Worm (Caenorhabditis elegans) whole organism, mixed stage, embryonic: ENCODE results near the gene hrg-3.
A peak's percentile ranks its signal among the peaks of the same experiment; 100 is the strongest.

Experiments used
- M03D4.4 ChIP-seq: sonication (generic microtip); optimal IDR thresholded peaks from 2 replicates; lab custom pipeline; 2017; ENCODE audit warnings: mild to moderate bottlenecking, missing genetic modification characterization, missing compliant biosample characterization
- bed-3 ChIP-seq: fragments of 200-800 bp; sonication (Bioruptor generic); optimal IDR thresholded peaks from 3 replicates; lab custom pipeline; 2018; ENCODE audit warnings: mild to moderate bottlenecking, missing genetic modification characterization, moderate library complexity, missing compliant biosample characterization
- ceh-43 ChIP-seq: fragments of 200-800 bp; sonication (Bioruptor generic); optimal IDR thresholded peaks from 2 replicates; lab custom pipeline; 2018; ENCODE audit warnings: mild to moderate bottlenecking, missing genetic modification characterization, moderate library complexity, missing compliant biosample characterization
- ceh-83 ChIP-seq: fragments of 200-800 bp; sonication (Bioruptor generic); optimal IDR thresholded peaks from 2 replicates; lab custom pipeline; 2018; ENCODE audit warnings: mild to moderate bottlenecking, missing genetic modification characterization, missing compliant biosample characterization
- ces-1 ChIP-seq: fragments of 150-350 bp; optimal IDR thresholded peaks from 2 replicates; lab custom pipeline; 2014; ENCODE audit warnings: missing biosample characterization, missing genetic modification reagents, missing genetic modification characterization
- cnd-1 ChIP-seq: fragments of 200-800 bp; sonication (Bioruptor generic); optimal IDR thresholded peaks from 2 replicates; lab custom pipeline; 2018; ENCODE audit warnings: mild to moderate bottlenecking, missing genetic modification characterization, missing compliant biosample characterization
- drap-1 ChIP-seq: fragments of 200-800 bp; sonication (Bioruptor generic); optimal IDR thresholded peaks from 3 replicates; lab custom pipeline; 2018; ENCODE audit warnings: mild to moderate bottlenecking, missing genetic modification characterization, missing compliant biosample characterization
- elt-1 ChIP-seq: sonication (generic microtip); optimal IDR thresholded peaks from 2 replicates; lab custom pipeline; 2017; ENCODE audit warnings: missing genetic modification characterization, mild to moderate bottlenecking, missing compliant biosample characterization, antibody characterized with exemption, moderate library complexity, borderline replicate concordance; ENCODE audit not compliant: insufficient read depth
- elt-3 ChIP-seq: fragments of 150-350 bp; optimal IDR thresholded peaks from 2 replicates; lab custom pipeline; 2014; ENCODE audit warnings: missing biosample characterization, missing genetic modification characterization
- flh-1 ChIP-seq: fragments of 200-800 bp; sonication (Bioruptor generic); optimal IDR thresholded peaks from 2 replicates; lab custom pipeline; 2018; ENCODE audit warnings: mild to moderate bottlenecking, missing genetic modification characterization, moderate library complexity, missing compliant biosample characterization
- ham-2 ChIP-seq: fragments of 200-800 bp; sonication (Bioruptor generic); optimal IDR thresholded peaks from 2 replicates; lab custom pipeline; 2018; ENCODE audit warnings: mild to moderate bottlenecking, missing genetic modification characterization, missing compliant biosample characterization
- hlh-1 ChIP-seq: fragments of 150-350 bp; optimal IDR thresholded peaks from 2 replicates; lab custom pipeline; 2014; ENCODE audit warnings: missing biosample characterization, missing genetic modification reagents, missing genetic modification characterization
- lin-13 ChIP-seq: fragments of 150-350 bp; optimal IDR thresholded peaks from 2 replicates; lab custom pipeline; 2014; ENCODE audit warnings: missing biosample characterization, missing genetic modification characterization
- lin-32 ChIP-seq: fragments of 200-800 bp; sonication (Bioruptor generic); optimal IDR thresholded peaks from 2 replicates; lab custom pipeline; 2018; ENCODE audit warnings: mild to moderate bottlenecking, missing genetic modification characterization, missing compliant biosample characterization
- lsy-2 ChIP-seq: fragments of 150-350 bp; optimal IDR thresholded peaks from 2 replicates; lab custom pipeline; 2014; ENCODE audit warnings: missing biosample characterization, missing genetic modification characterization
- mab-5 ChIP-seq: fragments of 150-350 bp; optimal IDR thresholded peaks from 2 replicates; lab custom pipeline; 2014; ENCODE audit warnings: missing biosample characterization, missing genetic modification characterization
- mep-1 ChIP-seq: fragments of 150-350 bp; optimal IDR thresholded peaks from 2 replicates; lab custom pipeline; 2017; ENCODE audit warnings: missing biosample characterization, missing genetic modification reagents, missing genetic modification characterization, inconsistent platforms
- nhr-12 ChIP-seq: fragments of 150-350 bp; optimal IDR thresholded peaks from 2 replicates; lab custom pipeline; 2014; ENCODE audit warnings: missing biosample characterization, missing genetic modification characterization
- nhr-237 ChIP-seq: fragments of 150-350 bp; optimal IDR thresholded peaks from 2 replicates; lab custom pipeline; 2014; ENCODE audit warnings: missing biosample characterization, missing genetic modification characterization
- nhr-76 ChIP-seq: sonication (generic microtip); optimal IDR thresholded peaks from 2 replicates; lab custom pipeline; 2017; ENCODE audit warnings: missing biosample characterization, missing genetic modification characterization
- sem-2 ChIP-seq: fragments of 200-800 bp; sonication (Bioruptor generic); optimal IDR thresholded peaks from 2 replicates; lab custom pipeline; 2018; ENCODE audit warnings: mild to moderate bottlenecking, missing genetic modification characterization, missing compliant biosample characterization
- snpc-4 ChIP-seq: fragments of 150-350 bp; optimal IDR thresholded peaks from 2 replicates; lab custom pipeline; 2014; ENCODE audit warnings: missing biosample characterization, missing genetic modification characterization
- sptf-1 ChIP-seq: sonication (generic microtip); optimal IDR thresholded peaks from 2 replicates; lab custom pipeline; 2017; ENCODE audit warnings: mild to moderate bottlenecking, missing genetic modification characterization, moderate library complexity, missing compliant biosample characterization
- tbx-8 ChIP-seq: fragments of 200-800 bp; sonication (Bioruptor generic); optimal IDR thresholded peaks from 2 replicates; lab custom pipeline; 2018; ENCODE audit warnings: mild to moderate bottlenecking, missing genetic modification characterization, moderate library complexity, missing compliant biosample characterization
- unc-120 ChIP-seq: sonication (generic microtip); optimal IDR thresholded peaks from 2 replicates; lab custom pipeline; 2017; ENCODE audit warnings: missing genetic modification characterization, missing compliant biosample characterization; ENCODE audit not compliant: poor library complexity, severe bottlenecking
- unc-39 ChIP-seq: fragments of 150-350 bp; optimal IDR thresholded peaks from 2 replicates; lab custom pipeline; 2014; ENCODE audit warnings: missing biosample characterization, missing genetic modification characterization
- unc-62 ChIP-seq: fragments of 150-350 bp; optimal IDR thresholded peaks from 2 replicates; lab custom pipeline; 2014; ENCODE audit warnings: missing biosample characterization, missing genetic modification reagents, missing genetic modification characterization
- zip-8 ChIP-seq: fragments of 150-350 bp; optimal IDR thresholded peaks from 2 replicates; lab custom pipeline; 2014; ENCODE audit warnings: missing biosample characterization, missing genetic modification characterization
- ztf-11 ChIP-seq: fragments of 150-350 bp; optimal IDR thresholded peaks from 2 replicates; lab custom pipeline; 2014; ENCODE audit warnings: missing biosample characterization, missing genetic modification characterization

The hrg-3 gene

DNA sequence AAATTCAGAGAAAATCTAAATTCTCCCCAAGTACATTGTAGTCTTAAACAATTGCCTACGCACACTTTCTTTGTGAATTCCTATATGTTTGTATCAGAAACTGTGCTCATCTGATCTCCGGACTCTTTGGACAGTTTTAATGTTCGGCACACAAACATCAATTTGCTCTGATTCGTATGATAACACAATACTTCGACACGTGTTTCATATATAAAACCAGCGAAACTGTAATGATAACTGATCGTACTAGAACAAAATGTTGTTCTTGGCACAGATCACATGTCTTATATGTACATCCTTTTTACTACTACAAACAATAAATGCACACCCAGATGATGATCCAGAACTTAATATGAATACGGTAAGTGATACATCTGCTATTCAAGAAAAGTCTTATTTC, 35.1 kb downstream of the hrg-3 start, which contains the start of gene lipl-2:
TSS of gene lipl-2 (plus strand) at position 236 of the 400 bp plus-strand sequence.
- no peak for TF ChIP-seq ztf-11 (tag; lab: Kevin White, UChicago)
- TF ChIP-seq lsy-2 (tag; lab: Kevin White, UChicago), result no peak
- TF ChIP-seq, all 35 proteins: peak for 0

DNA sequence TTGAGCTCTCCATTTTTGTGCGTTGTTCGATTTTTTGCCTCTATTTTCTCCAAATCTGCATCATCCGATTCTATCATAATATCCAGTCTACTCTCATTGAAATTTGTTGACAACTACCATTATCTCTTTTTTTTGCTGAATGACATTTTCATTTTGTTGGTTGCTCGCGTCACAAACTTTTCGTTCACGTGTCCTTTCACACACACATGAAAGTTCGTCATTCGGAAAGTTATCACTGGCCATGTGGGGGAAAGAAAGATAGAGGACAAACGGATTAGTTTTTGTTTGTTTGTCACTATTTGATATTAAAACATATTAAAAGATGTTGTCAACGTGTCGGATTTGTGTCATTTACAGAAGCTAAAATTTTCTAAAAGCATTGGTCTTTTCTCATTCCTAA, 38.7 kb downstream of the hrg-3 start:
- TF ChIP-seq M03D4.4 (tag; lab: Kevin White, UChicago), result no peak
- no peak for TF ChIP-seq cnd-1
- TF ChIP-seq unc-39, result no peak
- no peak for TF ChIP-seq ztf-11 (tag; lab: Kevin White, UChicago)
- TF ChIP-seq hlh-1 (tag; lab: Kevin White, UChicago), result no peak
- TF ChIP-seq ceh-83 (GFP tag; lab: Kevin White, UChicago), result no peak
- TF ChIP-seq nhr-237 (tag; lab: Kevin White, UChicago), result no peak
- no peak for TF ChIP-seq zip-8 (tag; lab: Kevin White, UChicago)

DNA sequence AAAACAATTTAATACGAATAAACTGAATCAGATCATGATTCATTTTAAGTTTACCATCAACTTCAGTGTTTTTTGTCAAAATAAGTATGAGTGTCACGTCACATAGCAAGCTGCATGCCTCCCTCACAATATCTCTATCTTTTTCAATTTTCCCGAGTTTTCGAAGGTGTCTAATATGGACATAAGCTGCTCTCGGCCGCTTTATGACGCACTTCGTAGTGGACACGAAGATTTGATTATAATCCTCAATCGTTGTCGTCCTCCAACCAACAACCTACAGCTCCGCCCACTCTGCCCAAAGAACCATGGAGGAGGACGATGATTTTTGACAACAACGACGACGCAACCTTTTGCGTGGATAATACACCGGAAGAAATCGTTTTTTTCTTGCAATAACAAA, 39.7 kb downstream of the hrg-3 start:
- TF ChIP-seq ces-1 (GFP tag; lab: Kevin White, UChicago) (peak; percentile 17), lsy-2 (tag; lab: Kevin White, UChicago) (no peak)

DNA sequence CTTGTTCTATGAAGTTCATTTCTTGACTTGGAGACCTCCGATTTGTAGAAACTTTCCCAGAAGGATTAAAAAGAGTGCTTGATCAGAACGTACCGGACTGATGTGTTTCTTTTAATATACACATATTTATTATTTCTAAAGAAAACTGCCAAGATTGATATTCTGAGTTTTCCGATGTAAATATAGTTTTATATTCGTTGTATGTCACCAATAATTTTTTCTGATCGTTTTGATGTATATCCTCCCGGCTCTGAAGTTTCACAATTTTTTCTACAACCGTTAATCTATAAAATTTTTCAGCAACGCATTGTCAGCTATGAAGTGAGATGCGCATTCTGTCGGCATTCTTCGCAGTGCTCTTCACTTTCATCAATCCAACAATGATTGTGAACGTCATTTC, 40.3 kb downstream of the hrg-3 start, which contains the start of gene F46B6.9:
TSS of gene F46B6.9 (plus strand) at position 301 of the 400 bp plus-strand sequence.
- TF ChIP-seq nhr-237 (tag; lab: Kevin White, UChicago) (no peak), flh-1 (GFP tag; lab: Kevin White, UChicago) (no peak), elt-1 (tag; lab: Kevin White, UChicago) (no peak), lin-13 (tag; lab: Kevin White, UChicago) (no peak), mep-1 (tag; lab: Kevin White, UChicago) (no peak), lsy-2 (tag; lab: Kevin White, UChicago) (no peak), sem-2 (GFP tag; lab: Kevin White, UChicago) (no peak), drap-1 (GFP tag; lab: Kevin White, UChicago) (no peak), unc-120 (no peak), nhr-76 (tag; lab: Kevin White, UChicago) (no peak)
- TF ChIP-seq, all 35 proteins: peak for 0

DNA sequence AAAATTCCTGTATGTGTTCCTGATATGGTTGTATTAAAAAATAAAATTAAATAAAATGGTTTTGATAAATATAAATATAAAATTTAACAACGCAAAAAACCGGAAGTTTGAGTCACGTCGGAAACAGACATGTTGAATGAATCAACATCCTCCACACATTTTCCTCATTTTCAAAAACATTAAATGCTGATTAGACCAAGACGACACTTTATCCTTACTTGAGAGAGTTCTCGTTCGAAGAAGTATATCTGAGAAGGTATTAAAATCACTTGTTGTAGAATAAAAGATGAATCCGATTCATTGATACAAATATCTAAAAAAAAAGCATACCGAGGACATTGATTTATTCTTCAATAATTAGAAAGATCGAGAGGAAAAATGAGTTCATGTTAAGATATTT, 41.9 kb downstream of the hrg-3 start:
- no peak for TF ChIP-seq snpc-4 (tag; lab: Kevin White, UChicago)

DNA sequence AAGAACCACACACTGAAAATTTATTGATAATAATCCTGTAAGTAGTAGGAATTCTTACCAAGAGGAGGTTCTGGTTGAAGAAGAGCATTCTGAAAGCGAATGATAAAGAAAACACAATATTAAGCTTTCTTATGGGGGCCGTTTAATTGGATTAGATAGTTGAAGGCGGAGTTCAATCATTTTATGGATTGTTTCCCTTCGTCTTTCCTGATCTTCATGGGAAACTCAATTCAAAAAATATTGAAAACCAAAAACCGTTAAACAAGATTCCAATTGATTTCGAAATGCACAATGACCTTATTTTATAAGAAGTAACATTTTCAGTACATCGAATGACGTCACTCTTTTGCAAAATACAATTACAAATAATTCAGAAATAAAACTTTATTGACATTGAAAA, 42.8 kb downstream of the hrg-3 start, which contains the start of gene F46B6.13:
TSS of gene F46B6.13 (minus strand) at position 101 of the 400 bp plus-strand sequence.
- TF ChIP-seq snpc-4 (tag; lab: Kevin White, UChicago) (no peak), zip-8 (tag; lab: Kevin White, UChicago) (no peak), cnd-1 (no peak), tbx-8 (GFP tag; lab: Kevin White, UChicago) (no peak), ztf-11 (tag; lab: Kevin White, UChicago) (no peak), nhr-76 (tag; lab: Kevin White, UChicago) (no peak), sem-2 (GFP tag; lab: Kevin White, UChicago) (no peak), mab-5 (tag; lab: Kevin White, UChicago) (no peak), nhr-237 (tag; lab: Kevin White, UChicago) (no peak), ces-1 (GFP tag; lab: Kevin White, UChicago) (no peak), elt-1 (tag; lab: Kevin White, UChicago) (no peak), elt-3 (tag; lab: Kevin White, UChicago) (no peak), lin-32 (GFP tag; lab: Kevin White, UChicago) (no peak), drap-1 (GFP tag; lab: Kevin White, UChicago) (no peak), M03D4.4 (tag; lab: Kevin White, UChicago) (no peak), unc-120 (no peak)

DNA sequence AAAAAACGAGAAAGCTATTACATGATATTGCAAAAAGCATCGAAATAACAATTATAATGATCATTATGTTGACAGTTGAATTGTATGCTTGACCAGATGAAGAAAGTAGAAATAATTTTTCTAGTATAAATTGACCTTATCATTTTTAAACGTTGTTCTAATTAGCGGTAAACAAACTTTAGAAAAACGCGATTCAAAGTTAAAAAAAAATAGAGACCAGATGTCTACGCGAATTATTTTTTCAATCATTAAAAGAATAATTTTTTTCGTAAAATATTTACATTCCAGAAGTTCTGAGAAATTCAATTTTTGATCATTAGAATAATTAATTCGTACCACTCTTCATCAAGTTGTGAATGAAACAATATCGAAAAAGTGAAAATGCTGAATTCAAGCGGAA, 45.7 kb downstream of the hrg-3 start, which contains the start of gene F46B6.10:
TSS of gene F46B6.10 (minus strand) at position 101 of the 400 bp plus-strand sequence.
- TF ChIP-seq ceh-43 (GFP tag; lab: Kevin White, UChicago) (no peak), unc-39 (no peak), cnd-1 (no peak), ztf-11 (tag; lab: Kevin White, UChicago) (no peak), nhr-12 (tag; lab: Kevin White, UChicago) (no peak), lsy-2 (tag; lab: Kevin White, UChicago) (no peak), sptf-1 (tag; lab: Kevin White, UChicago) (no peak), bed-3 (no peak), tbx-8 (GFP tag; lab: Kevin White, UChicago) (no peak), unc-120 (no peak), hlh-1 (tag; lab: Kevin White, UChicago) (no peak), ham-2 (GFP tag; lab: Kevin White, UChicago) (no peak), M03D4.4 (tag; lab: Kevin White, UChicago) (no peak), unc-62 (no peak), lin-32 (GFP tag; lab: Kevin White, UChicago) (no peak), nhr-76 (tag; lab: Kevin White, UChicago) (no peak)
